Worm (Caenorhabditis elegans) whole organism, midembryonic: ENCODE results near the gene F32D8.2.

Experiments used
- T22C8.4 ChIP-seq: fragments of 200-800 bp; sonication (Bioruptor generic); IDR thresholded peaks from 2 replicates; pipeline ENCODE4 v1.3.6; 2022; ENCODE audit warnings: missing genetic modification characterization, missing compliant biosample characterization
- cog-1 ChIP-seq: sonication (generic microtip); optimal IDR thresholded peaks from 2 replicates; lab custom pipeline; 2016; ENCODE audit warnings: missing genetic modification characterization, missing compliant biosample characterization
- flt-1 ChIP-seq: fragments of 200-800 bp; sonication (Bioruptor generic); IDR thresholded peaks from 2 replicates; pipeline ENCODE4 v1.3.6; 2022; ENCODE audit warnings: missing genetic modification characterization, missing compliant biosample characterization
- klf-2 ChIP-seq: fragments of 200-800 bp; sonication (Bioruptor generic); conservative IDR thresholded peaks from 2 replicates; pipeline ENCODE4 v1.3.6; 2022; ENCODE audit warnings: missing genetic modification reagents, missing genetic modification characterization, missing compliant biosample characterization
- med-1 ChIP-seq: sonication (generic microtip); optimal IDR thresholded peaks from 2 replicates; lab custom pipeline; 2017; ENCODE audit warnings: missing genetic modification characterization, mild to moderate bottlenecking, missing compliant biosample characterization, antibody characterized with exemption, missing genetic modification reagents; ENCODE audit not compliant: insufficient read depth
- tab-1 ChIP-seq: fragments of 200-800 bp; sonication (Bioruptor generic); IDR thresholded peaks from 2 replicates; pipeline ENCODE4 v1.3.6; 2022; ENCODE audit warnings: missing genetic modification characterization, missing compliant biosample characterization
- ztf-23 ChIP-seq: fragments of 200-800 bp; sonication (Bioruptor generic); IDR thresholded peaks from 2 replicates; pipeline ENCODE4 v1.3.6; 2022; ENCODE audit warnings: missing genetic modification reagents, missing genetic modification characterization, missing compliant biosample characterization
- ztf-29 ChIP-seq: fragments of 200-800 bp; sonication (Bioruptor generic); IDR thresholded peaks from 2 replicates; pipeline ENCODE4 v1.3.6; 2022; ENCODE audit warnings: missing genetic modification reagents, missing genetic modification characterization, missing compliant biosample characterization

DNA sequence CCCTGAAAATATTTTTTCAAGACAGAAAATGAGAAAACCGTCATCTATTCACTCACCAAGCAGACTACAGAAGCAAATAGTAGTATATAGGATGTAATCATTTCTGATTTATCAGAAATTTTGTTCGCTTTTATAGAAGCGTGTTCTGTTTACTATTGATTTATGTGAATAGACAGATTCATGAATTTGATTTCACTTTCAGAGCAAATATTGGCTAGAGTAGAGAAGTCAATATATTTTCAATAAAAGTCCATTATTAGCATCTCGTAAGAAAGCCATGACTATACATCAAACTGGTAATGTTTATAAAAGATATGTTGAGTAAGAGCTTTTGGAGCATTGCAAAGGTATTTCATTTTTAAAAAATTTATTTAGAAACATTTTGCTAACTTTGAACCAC is 47.6 kb downstream of the F32D8.2 start, which contains the start of gene scvp-1:
- TF ChIP-seq cog-1 (tag; lab: Kevin White, UChicago) (no peak), ztf-23 (GFP tag; lab: Robert Waterston, UW) (no peak), tab-1 (GFP tag; lab: Robert Waterston, UW) (no peak), klf-2 (no peak), med-1 (no peak), flt-1 (no peak), ztf-29 (GFP tag; lab: Robert Waterston, UW) (no peak), T22C8.4 (GFP tag; lab: Robert Waterston, UW) (no peak)
